Fruit fly (Drosophila melanogaster): Measurements from ENCODE around the gene IPIP.

Gene IPIP

DNA sequence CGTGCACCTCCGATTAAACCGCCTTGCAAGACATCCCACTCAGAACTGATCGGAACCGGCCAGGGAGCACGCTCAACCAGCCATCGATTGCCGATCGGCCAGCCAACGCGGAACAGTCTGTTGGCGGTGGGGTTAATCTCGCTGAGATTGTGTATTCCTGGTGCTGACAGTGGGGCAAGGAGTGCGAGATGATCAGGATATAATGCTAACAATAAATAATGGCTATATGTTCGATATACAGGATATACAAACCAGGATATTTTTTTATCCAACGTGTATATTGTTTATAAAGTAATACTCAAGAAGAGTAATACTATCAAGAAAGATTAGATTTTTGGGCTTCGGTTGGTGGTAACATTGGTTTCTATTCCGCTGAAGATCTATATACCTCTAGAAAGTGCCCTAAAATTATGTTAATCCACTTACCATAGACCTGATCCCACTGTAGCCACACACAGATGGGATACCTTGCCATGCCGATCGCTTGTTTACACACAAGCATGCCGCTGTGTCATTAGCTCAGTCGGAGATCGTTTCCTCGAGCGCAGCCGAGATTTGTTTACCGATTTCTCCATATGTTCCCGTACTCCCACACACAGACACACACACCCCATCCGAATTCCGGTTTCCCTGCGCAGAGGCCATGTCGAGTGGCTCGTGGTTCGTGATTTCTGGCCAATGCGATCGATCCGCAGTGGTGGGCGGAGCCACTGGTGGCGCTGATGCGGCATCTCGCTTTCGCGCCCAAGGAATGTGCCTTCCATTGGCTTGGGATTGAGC is 28.3 kb upstream of the IPIP start, which contains the start of gene H2.0 (continued):
- TF ChIP-seq bsh (GFP tag; optimal IDR thresholded peaks at IDR 0.05), result peak; percentile 46 to 47
- no peak for TF ChIP-seq chm (GFP tag; IDR thresholded peaks at IDR 0.05)
- TF ChIP-seq sens (GFP tag), result peak; percentile 81
- peak; percentile 25 for TF ChIP-seq Atf-2 (GFP tag; optimal IDR thresholded peaks at IDR 0.05)
- no peak for TF ChIP-seq CG14965 (GFP tag; optimal IDR thresholded peaks at IDR 0.05; ENCODE audit: borderline replicate concordance)
- no peak for TF ChIP-seq gro (GFP tag; optimal IDR thresholded peaks at IDR 0.05)
- TF ChIP-seq kni (GFP tag; optimal IDR thresholded peaks at IDR 0.05), result peak; percentile 74
- no peak for TF ChIP-seq sob (GFP tag; IDR thresholded peaks at IDR 0.05)
- no peak for TF ChIP-seq sc (optimal IDR thresholded peaks at IDR 0.05)
- TF ChIP-seq sc (GFP tag; optimal IDR thresholded peaks at IDR 0.05), result peak; percentile 37
- peak; percentile 97 for TF ChIP-seq Nf-YB (GFP tag; optimal IDR thresholded peaks at IDR 0.05)
- 0 out of 2 replicates have a peak, but pooled peaks have one; percentile 26 for TF ChIP-seq CG31224 (GFP tag; IDR thresholded peaks at IDR 0.05)
- peak; percentile 94 for TF ChIP-seq twi (tag; optimal IDR thresholded peaks at IDR 0.05)
- TF ChIP-seq Hr3 (GFP tag; optimal IDR thresholded peaks at IDR 0.05), result peak; percentile 8
- peak; percentile 79 for TF ChIP-seq HLHmδ (GFP tag; optimal IDR thresholded peaks at IDR 0.05)
- peak; percentile 1 for TF ChIP-seq CG4707 (GFP tag; optimal IDR thresholded peaks at IDR 0.05)
- TF ChIP-seq Nf-YC (tag; optimal IDR thresholded peaks at IDR 0.05), result peak; percentile 97
- TF ChIP-seq CG14710 (tag; optimal IDR thresholded peaks at IDR 0.05), result peak; percentile 46
- TF ChIP-seq lola (GFP tag; optimal IDR thresholded peaks at IDR 0.05), result peak in 1 of 3 experiments; percentile 65
- TF ChIP-seq gsb-n (tag; optimal IDR thresholded peaks at IDR 0.05), result peak; percentile 10
- TF ChIP-seq Med (GFP tag), result peak; percentile 26
- peak; percentile 69 for TF ChIP-seq CG15696 (tag; optimal IDR thresholded peaks at IDR 0.05)
- TF ChIP-seq CG2120 (GFP tag; optimal IDR thresholded peaks at IDR 0.05), result peak; percentile 29
- peak; percentile 26 for TF ChIP-seq CG10543 (GFP tag; optimal IDR thresholded peaks at IDR 0.05)
- 0 out of 3 replicates have a peak, but pooled peaks have one; percentile 23 for TF ChIP-seq zfh1 (GFP tag; IDR thresholded peaks at IDR 0.05)
- peak; percentile 20 for TF ChIP-seq zen (tag; optimal IDR thresholded peaks at IDR 0.05)
- peak; percentile 56 for TF ChIP-seq grau (tag; optimal IDR thresholded peaks at IDR 0.05)
- no peak for TF ChIP-seq Ssrp (tag; optimal IDR thresholded peaks at IDR 0.05)
- TF ChIP-seq CG18262 (tag; optimal IDR thresholded peaks at IDR 0.05), result peak; percentile 74
- TF ChIP-seq z (GFP tag; IDR thresholded peaks at IDR 0.05), result peak; percentile 61; the same call in 1 of the 3 replicates
- TF ChIP-seq CG10267 (tag; optimal IDR thresholded peaks at IDR 0.05), result peak; percentile 27
- TF ChIP-seq CG7963 (GFP tag; IDR thresholded peaks at IDR 0.05; ENCODE audit: partially characterized antibody), result no peak
- TF ChIP-seq CG4404 (GFP tag; IDR thresholded peaks at IDR 0.05), result peak; percentile 60
- TF ChIP-seq eve (GFP tag; optimal IDR thresholded peaks at IDR 0.05), result no peak
- peak; percentile 1 for TF ChIP-seq Hmr (GFP tag; optimal IDR thresholded peaks at IDR 0.05)
- TF ChIP-seq CG4820 (GFP tag; optimal IDR thresholded peaks at IDR 0.05), result peak; percentile 30
- peak; percentile 60 for TF ChIP-seq CG10979 (tag; optimal IDR thresholded peaks at IDR 0.05)
- TF ChIP-seq danr (GFP tag; IDR thresholded peaks at IDR 0.05), result 0 out of 2 replicates have a peak, but pooled peaks have one; percentile 11
- no peak for TF ChIP-seq hkb (optimal IDR thresholded peaks at IDR 0.05)
- 0 out of 2 replicates have a peak, but pooled peaks have one; percentile 24 for TF ChIP-seq hkb (GFP tag; IDR thresholded peaks at IDR 0.05)
- TF ChIP-seq lmd (GFP tag; IDR thresholded peaks at IDR 0.05), result peak; percentile 53
- TF ChIP-seq CG13296 (GFP tag; optimal IDR thresholded peaks at IDR 0.05), result no peak
- peak; percentile 88 for TF ChIP-seq sd (tag; optimal IDR thresholded peaks at IDR 0.05)
- no peak for TF ChIP-seq CG11504 (tag; optimal IDR thresholded peaks at IDR 0.05)
- TF ChIP-seq unc-4 (GFP tag; IDR thresholded peaks at IDR 0.05; ENCODE audit: partially characterized antibody), result no peak
- TF ChIP-seq Bgb (GFP tag; IDR thresholded peaks at IDR 0.05; ENCODE audit: partially characterized antibody), result 0 out of 2 replicates have a peak, but pooled peaks have one; percentile 10
- TF ChIP-seq kah (GFP tag; optimal IDR thresholded peaks at IDR 0.05), result peak; percentile 5
- TF ChIP-seq fd96Cb (tag; optimal IDR thresholded peaks at IDR 0.05), result peak; percentile 38
